Worm (Caenorhabditis elegans): Measurements from ENCODE around the gene D1086.17.
"Not testable (repeated sequence)": the region's sequence is repeated elsewhere in the genome, so short reads cannot be mapped to it uniquely, and the experiment has no call there.

DNA sequence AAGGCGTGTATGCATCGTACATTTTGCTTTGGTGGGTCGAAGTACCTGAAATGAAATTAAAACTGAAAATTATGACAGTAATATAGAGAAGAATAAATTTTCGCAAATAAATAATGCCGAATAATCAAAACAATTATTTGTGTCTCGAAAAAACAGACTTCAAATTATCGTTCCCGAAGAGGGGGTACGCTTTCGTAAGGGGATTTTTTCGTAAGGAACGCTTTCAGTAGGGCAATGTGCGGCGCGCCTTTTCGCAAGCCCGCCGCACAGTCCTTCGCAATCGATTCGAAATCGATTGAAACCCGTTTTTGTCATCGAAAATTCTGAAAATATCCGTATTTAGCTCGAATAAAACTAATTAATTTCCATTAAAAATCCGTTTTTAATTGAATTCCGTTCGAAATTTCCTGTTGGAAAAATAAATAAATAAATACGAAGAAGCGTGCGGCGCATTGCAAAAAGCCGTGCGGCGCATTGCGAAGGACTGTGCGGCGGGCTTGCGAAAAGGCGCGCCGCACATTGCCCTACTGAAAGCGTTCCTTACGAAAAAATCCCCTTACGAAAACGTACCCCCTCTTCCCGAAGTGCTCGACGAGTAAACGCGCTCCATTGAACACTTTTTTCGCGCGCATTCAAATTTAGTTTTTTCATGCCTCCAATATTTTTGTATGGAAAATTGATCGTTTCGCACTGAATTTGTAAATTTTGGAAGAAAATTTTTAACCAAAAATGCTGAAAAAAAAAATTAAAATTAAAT lies 29.2 kb upstream of the D1086.17 start, which contains the start of gene vps-39:
- TF ChIP-seq sea-1 (GFP tag; conservative IDR thresholded peaks at IDR 0.05) (peak; percentile 77), flt-1 (GFP tag; IDR thresholded peaks at IDR 0.05) (0 out of 2 replicates have a peak, but pooled peaks have one; percentile 6), scrt-1 (GFP tag; IDR thresholded peaks at IDR 0.05) (peak; percentile 50; the same call in 1 of the 2 replicates), tbx-37 (GFP tag; conservative IDR thresholded peaks at IDR 0.05) (peak; percentile 58; the same call in 1 of the 2 replicates)
- TF ChIP-seq tra-4 (tag; optimal IDR thresholded peaks at IDR 0.05); ama-1 (optimal IDR thresholded peaks at IDR 0.05); hnd-1 (tag; optimal IDR thresholded peaks at IDR 0.05); F13C5.2 (tag; optimal IDR thresholded peaks at IDR 0.05); tbx-11 (GFP tag; IDR thresholded peaks at IDR 0.05); ets-7 (tag; optimal IDR thresholded peaks at IDR 0.05): not testable (repeated sequence)

All from whole organism, early embryonic.